Worm (Caenorhabditis elegans) whole organism, midembryonic: ENCODE measurements around the gene srbc-50.

Source experiments
- T22C8.4 ChIP-seq: fragments of 200-800 bp; sonication (Bioruptor generic); IDR thresholded peaks from 2 replicates; pipeline ENCODE4 v1.3.6; 2022; ENCODE audit warnings: missing genetic modification characterization, missing compliant biosample characterization
- klf-2 ChIP-seq: fragments of 200-800 bp; sonication (Bioruptor generic); conservative IDR thresholded peaks from 2 replicates; pipeline ENCODE4 v1.3.6; 2022; ENCODE audit warnings: missing genetic modification reagents, missing genetic modification characterization, missing compliant biosample characterization
- med-1 ChIP-seq: sonication (generic microtip); optimal IDR thresholded peaks from 2 replicates; lab custom pipeline; 2017; ENCODE audit warnings: missing genetic modification characterization, mild to moderate bottlenecking, missing compliant biosample characterization, antibody characterized with exemption, missing genetic modification reagents; ENCODE audit not compliant: insufficient read depth
- tab-1 ChIP-seq: fragments of 200-800 bp; sonication (Bioruptor generic); IDR thresholded peaks from 2 replicates; pipeline ENCODE4 v1.3.6; 2022; ENCODE audit warnings: missing genetic modification characterization, missing compliant biosample characterization
- ztf-23 ChIP-seq: fragments of 200-800 bp; sonication (Bioruptor generic); IDR thresholded peaks from 2 replicates; pipeline ENCODE4 v1.3.6; 2022; ENCODE audit warnings: missing genetic modification reagents, missing genetic modification characterization, missing compliant biosample characterization

DNA sequence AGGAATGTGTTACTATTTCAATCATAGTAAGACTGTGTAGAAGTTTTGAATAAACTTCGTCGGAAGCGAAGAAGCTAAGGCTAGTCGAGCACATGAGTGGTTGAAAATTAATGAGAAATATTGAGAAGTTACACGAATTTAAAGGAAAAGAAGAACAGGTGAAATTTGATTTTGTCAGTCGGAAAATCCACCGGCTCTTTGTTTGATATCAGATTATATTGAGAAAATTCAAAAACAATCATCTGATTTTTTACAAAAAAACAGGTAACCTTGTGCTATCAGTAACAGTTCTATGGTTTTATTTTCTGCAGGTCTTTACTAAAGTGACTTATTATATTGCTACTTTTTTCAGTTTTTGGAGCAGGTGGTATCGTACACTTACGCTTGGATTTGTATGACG lies 33.5 kb upstream of the srbc-50 start, which contains the start of gene srh-148:
- no peak for TF ChIP-seq T22C8.4 (GFP tag; lab: Robert Waterston, UW)
- no peak for TF ChIP-seq med-1 (GFP tag; lab: Kevin White, UChicago)
- TF ChIP-seq klf-2 (GFP tag; lab: Robert Waterston, UW): no peak
- no peak for TF ChIP-seq ztf-23 (GFP tag; lab: Robert Waterston, UW)
- TF ChIP-seq tab-1 (GFP tag; lab: Robert Waterston, UW): no peak
